Worm (Caenorhabditis elegans) whole organism, late embryonic: ENCODE results near the gene T01B7.5.

Experiments used
- ama-1 ChIP-seq: fragments of 150-350 bp; optimal IDR thresholded peaks from 2 replicates; lab custom pipeline; 2014
- ceh-9 ChIP-seq: sonication (generic microtip); optimal IDR thresholded peaks from 2 replicates; lab custom pipeline; 2016; ENCODE audit warnings: mild to moderate bottlenecking, missing genetic modification characterization, inconsistent platforms, missing compliant biosample characterization
- hlh-6 ChIP-seq: sonication (generic microtip); optimal IDR thresholded peaks from 2 replicates; lab custom pipeline; 2016; ENCODE audit warnings: missing genotype, missing genetic modification characterization, missing compliant biosample characterization
- nhr-11 ChIP-seq: fragments of 150-350 bp; optimal IDR thresholded peaks from 2 replicates; lab custom pipeline; 2014; ENCODE audit warnings: missing biosample characterization, missing genetic modification characterization
- odd-2 ChIP-seq: sonication (generic microtip); optimal IDR thresholded peaks from 2 replicates; lab custom pipeline; 2017; ENCODE audit warnings: antibody characterized with exemption, mild to moderate bottlenecking, missing genetic modification characterization, missing compliant biosample characterization
- pha-4 ChIP-seq: fragments of 150-350 bp; optimal IDR thresholded peaks from 2 replicates; lab custom pipeline; 2018; ENCODE audit warnings: missing biosample characterization, missing genetic modification reagents, missing genetic modification characterization
- sox-4 ChIP-seq: sonication (generic microtip); optimal IDR thresholded peaks from 2 replicates; lab custom pipeline; 2017; ENCODE audit warnings: mild to moderate bottlenecking, missing genetic modification characterization, inconsistent platforms, missing compliant biosample characterization
- tbx-2 ChIP-seq: sonication (generic microtip); optimal IDR thresholded peaks from 2 replicates; lab custom pipeline; 2016; ENCODE audit warnings: missing genetic modification characterization, missing compliant biosample characterization
- ttx-3 ChIP-seq: sonication (generic microtip); optimal IDR thresholded peaks from 2 replicates; lab custom pipeline; 2016; ENCODE audit warnings: missing genetic modification reagents, missing genetic modification characterization, missing compliant biosample characterization
- ztf-16 ChIP-seq: sonication (generic microtip); optimal IDR thresholded peaks from 2 replicates; lab custom pipeline; 2017; ENCODE audit warnings: missing genetic modification characterization, missing compliant biosample characterization

- no peak for TF ChIP-seq sox-4 (tag; lab: Kevin White, UChicago)
- TF ChIP-seq ztf-16 (tag; lab: Kevin White, UChicago): no peak
- no peak for TF ChIP-seq nhr-11 (tag; lab: Kevin White, UChicago)
- no peak for TF ChIP-seq tbx-2 (tag; lab: Kevin White, UChicago)
- no peak for TF ChIP-seq odd-2 (tag; lab: Kevin White, UChicago)
- TF ChIP-seq ama-1 (lab: Kevin White, UChicago): no peak
- no peak for TF ChIP-seq hlh-6 (tag; lab: Kevin White, UChicago)
- TF ChIP-seq pha-4: no peak
- TF ChIP-seq ceh-9 (tag; lab: Kevin White, UChicago): no peak
- TF ChIP-seq ttx-3 (tag; lab: Kevin White, UChicago): no peak
Measured at ce11 chrII:8751686-8752085, 35.1 kb downstream of the T01B7.5 start, which contains the start of gene atf-2.
